Worm (Caenorhabditis elegans) whole organism, young adult: ENCODE results near the gene F42G4.7.

Experiments used
- C06A6.2 ChIP-seq: fragments of 200-800 bp; sonication (Bioruptor generic); conservative IDR thresholded peaks from 2 replicates; pipeline ENCODE4 v1.3.6; 2022; ENCODE audit warnings: missing genetic modification characterization, missing compliant biosample characterization
- F39B2.1 ChIP-seq: fragments of 200-800 bp; sonication (Bioruptor generic); IDR thresholded peaks from 2 replicates; pipeline ENCODE4 v1.3.6; 2022; ENCODE audit warnings: missing genetic modification reagents, missing genetic modification characterization, missing compliant biosample characterization
- F49E8.2 ChIP-seq: sonication (generic microtip); optimal IDR thresholded peaks from 3 replicates; lab custom pipeline; 2017; ENCODE audit warnings: missing genetic modification characterization, mild to moderate bottlenecking, missing compliant biosample characterization, antibody characterized with exemption, moderate library complexity; ENCODE audit not compliant: insufficient read depth
- F52B5.7 ChIP-seq: sonication (generic microtip); optimal IDR thresholded peaks from 2 replicates; lab custom pipeline; 2016; ENCODE audit warnings: mild to moderate bottlenecking, missing genetic modification characterization, missing compliant biosample characterization
- Y56A3A.18 ChIP-seq: fragments of 200-800 bp; sonication (Bioruptor generic); IDR thresholded peaks from 2 replicates; pipeline ENCODE4 v1.3.6; 2022; ENCODE audit warnings: missing genetic modification reagents, missing genetic modification characterization, missing compliant biosample characterization
- Y79H2A.3 ChIP-seq: fragments of 200-800 bp; sonication (Bioruptor generic); conservative IDR thresholded peaks from 2 replicates; pipeline ENCODE4 v1.3.6; 2022; ENCODE audit warnings: missing genetic modification reagents, missing genetic modification characterization, missing compliant biosample characterization
- Y95B8A.8 ChIP-seq: fragments of 200-800 bp; sonication (Bioruptor generic); IDR thresholded peaks from 2 replicates; pipeline ENCODE4 v1.3.6; 2022; ENCODE audit warnings: missing genetic modification reagents, missing genetic modification characterization, missing compliant biosample characterization
- atf-7 ChIP-seq: sonication (generic microtip); optimal IDR thresholded peaks from 2 replicates; lab custom pipeline; 2017; ENCODE audit warnings: mild to moderate bottlenecking, missing genetic modification characterization, missing compliant biosample characterization
- attf-5 ChIP-seq: fragments of 200-800 bp; sonication (Bioruptor generic); optimal IDR thresholded peaks from 2 replicates; lab custom pipeline; 2018; ENCODE audit warnings: mild to moderate bottlenecking, missing genetic modification characterization, missing compliant biosample characterization
- attf-6 ChIP-seq: fragments of 200-800 bp; sonication (Bioruptor generic); IDR thresholded peaks from 2 replicates; pipeline ENCODE4 v1.3.6; 2022; ENCODE audit warnings: missing genetic modification reagents, missing genetic modification characterization, missing compliant biosample characterization
- cebp-2 ChIP-seq: fragments of 200-800 bp; sonication (Bioruptor generic); IDR thresholded peaks from 2 replicates; pipeline ENCODE4 v1.3.6; 2022; ENCODE audit warnings: missing genetic modification characterization, missing compliant biosample characterization
- ceh-40 ChIP-seq: fragments of 200-800 bp; sonication (Bioruptor generic); IDR thresholded peaks from 2 replicates; pipeline ENCODE4 v1.3.6; 2022; ENCODE audit warnings: missing genetic modification characterization, missing compliant biosample characterization
- ceh-79 ChIP-seq: sonication (generic microtip); optimal IDR thresholded peaks from 2 replicates; lab custom pipeline; 2017; ENCODE audit warnings: mild to moderate bottlenecking, missing genetic modification characterization, missing compliant biosample characterization
- dox-1 ChIP-seq: fragments of 200-800 bp; sonication (Bioruptor generic); IDR thresholded peaks from 2 replicates; pipeline ENCODE4 v1.3.6; 2022; ENCODE audit warnings: missing genetic modification reagents, missing genetic modification characterization, missing compliant biosample characterization
- egl-44 ChIP-seq: fragments of 200-800 bp; sonication (Bioruptor generic); IDR thresholded peaks from 2 replicates; pipeline ENCODE4 v1.3.6; 2022; ENCODE audit warnings: missing genetic modification reagents, missing genetic modification characterization, missing compliant biosample characterization
- hlh-12 ChIP-seq: sonication (generic microtip); optimal IDR thresholded peaks from 2 replicates; lab custom pipeline; 2016; ENCODE audit warnings: missing genetic modification characterization, missing compliant biosample characterization
- hlh-26 ChIP-seq: fragments of 200-800 bp; sonication (Bioruptor generic); conservative IDR thresholded peaks from 2 replicates; pipeline ENCODE4 v1.3.6; 2022; ENCODE audit warnings: missing genetic modification reagents, missing genetic modification characterization, missing compliant biosample characterization
- hrde-1 ChIP-seq: sonication (generic microtip); optimal IDR thresholded peaks from 2 replicates; lab custom pipeline; 2016; ENCODE audit warnings: missing genetic modification characterization, mild to moderate bottlenecking, missing compliant biosample characterization, moderate library complexity, missing genotype, missing genetic modification reagents, borderline replicate concordance
- lin-40 ChIP-seq: sonication (generic microtip); optimal IDR thresholded peaks from 2 replicates; lab custom pipeline; 2016; ENCODE audit warnings: missing genetic modification characterization, mild to moderate bottlenecking, missing compliant biosample characterization, missing genotype, missing genetic modification reagents
- lsl-1 ChIP-seq: fragments of 200-800 bp; sonication (Bioruptor generic); optimal IDR thresholded peaks from 2 replicates; lab custom pipeline; 2018; ENCODE audit warnings: mild to moderate bottlenecking, missing genetic modification characterization, moderate library complexity, missing compliant biosample characterization
- madf-3 ChIP-seq: fragments of 200-800 bp; sonication (Bioruptor generic); IDR thresholded peaks from 2 replicates; pipeline ENCODE4 v1.3.6; 2022; ENCODE audit warnings: missing genetic modification reagents, missing genetic modification characterization, missing compliant biosample characterization
- madf-6 ChIP-seq: fragments of 200-800 bp; sonication (Bioruptor generic); IDR thresholded peaks from 2 replicates; pipeline ENCODE4 v1.3.6; 2022; ENCODE audit warnings: missing genetic modification reagents, missing genetic modification characterization, missing compliant biosample characterization
- nhr-80 ChIP-seq: sonication (generic microtip); optimal IDR thresholded peaks from 2 replicates; lab custom pipeline; 2016; ENCODE audit warnings: missing genetic modification characterization, missing compliant biosample characterization
- pbrm-1 ChIP-seq: fragments of 200-800 bp; sonication (Bioruptor generic); IDR thresholded peaks from 2 replicates; pipeline ENCODE4 v1.3.6; 2022; ENCODE audit warnings: missing genetic modification reagents, missing genetic modification characterization, missing compliant biosample characterization
- rpc-1 ChIP-seq, 2 experiments: fragments of 150-350 bp in 1 of 2; sonication (generic microtip) in 1 of 2; optimal IDR thresholded peaks; 2 replicates each; lab custom pipeline; 2014 to 2018; ENCODE audit warnings: missing biosample characterization in 1 of 2, missing genetic modification characterization in 1 of 2, missing genetic modification reagents in 1 of 2, missing genotype in 1 of 2
- snpc-3.4 ChIP-seq: sonication (generic microtip); optimal IDR thresholded peaks from 2 replicates; lab custom pipeline; 2017; ENCODE audit warnings: missing genetic modification characterization, mild to moderate bottlenecking, missing compliant biosample characterization, antibody characterized with exemption, moderate library complexity, missing genotype, missing genetic modification reagents
- snpc-4 ChIP-seq, 5 experiments: fragments of 150-350 bp in 1 of 5; sonication (generic microtip) in 4 of 5; optimal IDR thresholded peaks; 2 replicates each; lab custom pipeline; 2014 to 2018; ENCODE audit warnings: missing genetic modification characterization in 5 of 5, missing biosample characterization in 3 of 5, antibody characterized with exemption in 2 of 5, mild to moderate bottlenecking in 2 of 5, missing compliant biosample characterization in 2 of 5, missing genotype in 2 of 5, moderate library complexity in 2 of 5, missing genetic modification reagents in 1 of 5
- somi-1 ChIP-seq: fragments of 200-800 bp; sonication (Bioruptor generic); optimal IDR thresholded peaks from 2 replicates; lab custom pipeline; 2018; ENCODE audit warnings: mild to moderate bottlenecking, missing genetic modification characterization, missing compliant biosample characterization
- sptf-2 ChIP-seq: fragments of 200-800 bp; sonication (Bioruptor generic); optimal IDR thresholded peaks from 2 replicates; lab custom pipeline; 2018; ENCODE audit warnings: mild to moderate bottlenecking, missing genetic modification characterization, missing compliant biosample characterization
- xnd-1 ChIP-seq: sonication (generic microtip); optimal IDR thresholded peaks from 2 replicates; lab custom pipeline; 2016; ENCODE audit warnings: missing genotype, missing genetic modification reagents, missing genetic modification characterization, missing compliant biosample characterization
- ztf-22 ChIP-seq: fragments of 200-800 bp; sonication (Bioruptor generic); optimal IDR thresholded peaks from 2 replicates; lab custom pipeline; 2018; ENCODE audit warnings: mild to moderate bottlenecking, missing genetic modification characterization, moderate library complexity, missing compliant biosample characterization
- ztf-25 ChIP-seq: fragments of 200-800 bp; sonication (Bioruptor generic); IDR thresholded peaks from 2 replicates; pipeline ENCODE4 v1.3.6; 2022; ENCODE audit warnings: missing genetic modification reagents, missing genetic modification characterization, missing compliant biosample characterization
- ztf-26 ChIP-seq: sonication (generic microtip); optimal IDR thresholded peaks from 2 replicates; lab custom pipeline; 2017; ENCODE audit warnings: missing genetic modification characterization, missing compliant biosample characterization
- ztf-28 ChIP-seq: fragments of 200-800 bp; sonication (Bioruptor generic); IDR thresholded peaks from 2 replicates; pipeline ENCODE4 v1.3.6; 2022; ENCODE audit warnings: missing genetic modification reagents, missing genetic modification characterization, missing compliant biosample characterization
- ztf-6 ChIP-seq: fragments of 200-800 bp; sonication (Bioruptor generic); IDR thresholded peaks from 2 replicates; pipeline ENCODE4 v1.3.6; 2022; ENCODE audit warnings: missing genetic modification reagents, missing genetic modification characterization, missing compliant biosample characterization

F42G4.7 gene

ce11 chrII:13013966-13014365 lies 33.1 kb downstream of the F42G4.7 start, which contains the start of gene F18A11.5:
TSS of gene F18A11.5 (minus strand) at chrII:13014286.
- TF ChIP-seq attf-5 (GFP tag; lab: Kevin White, UChicago) (no peak), somi-1 (GFP tag; lab: Kevin White, UChicago) (no peak), ztf-26 (tag; lab: Kevin White, UChicago) (no peak), hlh-26 (GFP tag; lab: Robert Waterston, UW) (no peak), xnd-1 (no peak), lsl-1 (no peak), F52B5.7 (tag; lab: Kevin White, UChicago) (peak; percentile 36), sptf-2 (GFP tag; lab: Kevin White, UChicago) (no peak), dox-1 (GFP tag; lab: Robert Waterston, UW) (no peak), ztf-6 (no peak), snpc-4 (GFP tag; optimal IDR thresholded peaks at IDR 0.05; lab: Kevin White, UChicago) (no peak), snpc-4 (tag; optimal IDR thresholded peaks at IDR 0.05; lab: Kevin White, UChicago) (peak in 1 of 4 experiments; percentile 20), Y95B8A.8 (GFP tag; lab: Robert Waterston, UW) (peak; percentile 60; the same call in 1 of the 2 replicates), madf-6 (no peak), lin-40 (tag; lab: Kevin White, UChicago) (no peak), snpc-3.4 (tag; lab: Kevin White, UChicago) (peak; percentile 33), ceh-40 (GFP tag; lab: Robert Waterston, UW) (no peak), madf-3 (no peak), C06A6.2 (no peak), F39B2.1 (no peak), hrde-1 (tag; lab: Kevin White, UChicago) (peak; percentile 46), ztf-25 (peak; percentile 46; the same call in 1 of the 2 replicates), F49E8.2 (no peak)
- TF ChIP-seq, all 124 proteins: peak for 6

ce11 chrII:13012684-13013083 lies 34.4 kb downstream of the F42G4.7 start:
- TF ChIP-seq Y56A3A.18 (GFP tag; lab: Robert Waterston, UW) (no peak), atf-7 (tag; lab: Kevin White, UChicago) (peak; percentile 21)

ce11 chrII:13007717-13008461 lies 39.2 kb downstream of the F42G4.7 start, which contains the start of gene oig-2:
TSS of gene oig-2 (minus strand) at chrII:13008164.
- TF ChIP-seq pbrm-1 (GFP tag; lab: Robert Waterston, UW) (no peak), cebp-2 (GFP tag; lab: Robert Waterston, UW) (no peak), rpc-1 (optimal IDR thresholded peaks at IDR 0.05; lab: Kevin White, UChicago) (no peak), rpc-1 (tag; optimal IDR thresholded peaks at IDR 0.05; lab: Kevin White, UChicago) (no peak), ztf-22 (no peak), ztf-25 (no peak), sptf-2 (GFP tag; lab: Kevin White, UChicago) (no peak), Y95B8A.8 (GFP tag; lab: Robert Waterston, UW) (no peak), Y79H2A.3 (GFP tag; lab: Robert Waterston, UW) (no peak), attf-6 (GFP tag; lab: Robert Waterston, UW) (no peak), C06A6.2 (no peak), ztf-28 (GFP tag; lab: Robert Waterston, UW) (no peak)
- TF ChIP-seq, all 124 proteins: peak for 0

ce11 chrII:13006283-13006682 lies 40.8 kb downstream of the F42G4.7 start:
- TF ChIP-seq ceh-79 (tag; lab: Kevin White, UChicago) (no peak), hlh-12 (tag; lab: Kevin White, UChicago) (no peak), ztf-26 (tag; lab: Kevin White, UChicago) (peak; percentile 35), lin-40 (tag; lab: Kevin White, UChicago) (peak; percentile 0), ztf-22 (peak; percentile 37), egl-44 (GFP tag; lab: Robert Waterston, UW) (no peak), nhr-80 (tag; lab: Kevin White, UChicago) (peak; percentile 54)
- TF ChIP-seq, all 124 proteins: peak for 4
